Fruit fly (Drosophila melanogaster): ENCODE results near the gene CG5199.

The CG5199 gene

DNA sequence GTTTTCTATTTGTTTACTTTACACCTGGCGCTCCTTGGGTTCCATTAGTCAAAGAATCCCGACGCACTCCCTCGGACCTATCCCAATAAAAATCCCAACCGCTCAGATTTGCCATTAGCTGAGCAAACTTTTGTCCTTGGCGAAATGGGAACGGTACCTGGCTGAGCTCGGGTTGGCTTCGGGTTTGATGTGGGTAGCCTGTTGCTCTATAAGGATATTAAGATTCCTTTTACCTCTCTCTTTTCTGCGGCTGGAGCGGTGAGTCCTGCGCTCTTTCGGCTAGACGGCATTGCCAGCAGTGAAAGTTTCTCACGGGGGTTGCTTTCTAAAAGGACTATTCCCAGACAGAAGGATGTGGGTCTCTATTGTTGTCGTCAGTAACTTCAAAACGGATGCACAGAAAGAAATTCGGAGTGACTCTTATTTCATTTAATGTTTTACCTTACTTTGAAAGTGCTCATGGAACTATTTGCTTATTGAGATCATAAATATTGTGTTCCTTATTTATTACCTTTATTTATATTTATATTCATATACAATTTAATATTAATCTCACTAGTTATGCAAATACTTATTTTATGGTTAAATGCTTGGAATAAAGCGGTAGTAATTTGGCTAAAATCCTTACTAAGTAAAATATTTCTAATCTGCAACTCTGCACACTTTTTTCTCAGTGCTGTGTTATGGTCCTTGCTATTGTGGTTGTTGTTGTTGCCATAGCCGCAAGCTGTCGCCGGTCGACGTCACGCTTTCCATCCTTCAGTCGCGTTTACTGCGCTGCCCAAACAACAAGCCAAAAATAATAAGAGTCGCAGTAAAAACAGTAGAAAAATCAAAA lies 10.8 kb downstream of the CG5199 start, which contains the start of gene CG5910 (continued):
- TF ChIP-seq CG12071 (GFP tag; optimal IDR thresholded peaks at IDR 0.05), result no peak
- TF ChIP-seq Atf6 (GFP tag; IDR thresholded peaks at IDR 0.05), result peak; percentile 78
- TF ChIP-seq Bgb (GFP tag; IDR thresholded peaks at IDR 0.05; ENCODE audit: partially characterized antibody), result no peak
- no peak for TF ChIP-seq Blimp-1 (GFP tag; optimal IDR thresholded peaks at IDR 0.05)
- TF ChIP-seq CG11560 (tag; IDR thresholded peaks at IDR 0.05), result peak; percentile 72; the same call in 2 of the 3 replicates
- peak; percentile 34 for TF ChIP-seq slp2 (GFP tag; optimal IDR thresholded peaks at IDR 0.05)
- no peak for TF ChIP-seq kni (GFP tag; optimal IDR thresholded peaks at IDR 0.05)
- peak; percentile 37 for TF ChIP-seq trh (GFP tag; optimal IDR thresholded peaks at IDR 0.05)
- TF ChIP-seq CG2889 (GFP tag; IDR thresholded peaks at IDR 0.05), result 0 out of 3 replicates have a peak, but pooled peaks have one; percentile 56
- TF ChIP-seq stc (GFP tag; IDR thresholded peaks at IDR 0.05), result peak; percentile 78
- peak; percentile 52; the same call in 1 of the 3 replicates for TF ChIP-seq ase (GFP tag; IDR thresholded peaks at IDR 0.05)
- peak; percentile 35 for TF ChIP-seq CG10462 (GFP tag; optimal IDR thresholded peaks at IDR 0.05)
- no peak for TF ChIP-seq tll (GFP tag; optimal IDR thresholded peaks at IDR 0.05)
- peak; percentile 79 for TF ChIP-seq fd3F (GFP tag; optimal IDR thresholded peaks at IDR 0.05)
- no peak for TF ChIP-seq Dip3 (GFP tag; optimal IDR thresholded peaks at IDR 0.05)
- TF ChIP-seq pan (optimal IDR thresholded peaks at IDR 0.05), result no peak
- TF ChIP-seq pan (GFP tag; optimal IDR thresholded peaks at IDR 0.05 in 1 of 2, IDR thresholded peaks at IDR 0.05 in 1 of 2), result peak in 1 of 2 experiments; percentile 73
- TF ChIP-seq gro (GFP tag; optimal IDR thresholded peaks at IDR 0.05), result no peak
- TF ChIP-seq CG34422 (GFP tag; IDR thresholded peaks at IDR 0.05), result peak; percentile 24; the same call in 1 of the 3 replicates
- TF ChIP-seq emc (GFP tag; optimal IDR thresholded peaks at IDR 0.05), result no peak
- peak; percentile 84 for TF ChIP-seq CG15696 (tag; optimal IDR thresholded peaks at IDR 0.05)
- TF ChIP-seq Opbp (GFP tag; IDR thresholded peaks at IDR 0.05; ENCODE audit: partially characterized antibody), result no peak
- peak; percentile 67 for TF ChIP-seq CG12942 (GFP tag; optimal IDR thresholded peaks at IDR 0.05)
- TF ChIP-seq CoRest (tag; optimal IDR thresholded peaks at IDR 0.05), result peak; percentile 95
- peak; percentile 43 for TF ChIP-seq CG10959 (GFP tag; IDR thresholded peaks at IDR 0.05)
- TF ChIP-seq CG17359 (tag; optimal IDR thresholded peaks at IDR 0.05), result peak; percentile 88
- TF ChIP-seq her (GFP tag; optimal IDR thresholded peaks at IDR 0.05), result no peak
- TF ChIP-seq CG11085 (GFP tag; IDR thresholded peaks at IDR 0.05), result peak; percentile 64
- no peak for TF ChIP-seq aop (GFP tag; IDR thresholded peaks at IDR 0.05)
- TF ChIP-seq chinmo (GFP tag; IDR thresholded peaks at IDR 0.05; ENCODE audit: partially characterized antibody), result no peak
- TF ChIP-seq h (optimal IDR thresholded peaks at IDR 0.05), result no peak
- TF ChIP-seq Eip74EF (GFP tag; optimal IDR thresholded peaks at IDR 0.05), result peak in 1 of 2 experiments; percentile 90
- peak; percentile 71; the same call in 1 of the 2 replicates for TF ChIP-seq ranshi (GFP tag; IDR thresholded peaks at IDR 0.05)
- TF ChIP-seq chm (GFP tag; IDR thresholded peaks at IDR 0.05), result peak; percentile 55
- TF ChIP-seq ro (GFP tag; IDR thresholded peaks at IDR 0.05), result peak; percentile 68; the same call in 1 of the 2 replicates
- TF ChIP-seq Dref (GFP tag; IDR thresholded peaks at IDR 0.05), result no peak
- TF ChIP-seq luna (GFP tag; optimal IDR thresholded peaks at IDR 0.05), result no peak
- peak; percentile 76 for TF ChIP-seq ttk (GFP tag; IDR thresholded peaks at IDR 0.05)
- no peak for TF ChIP-seq Dll (GFP tag; IDR thresholded peaks at IDR 0.05; ENCODE audit: partially characterized antibody)
- TF ChIP-seq CG9876 (GFP tag; optimal IDR thresholded peaks at IDR 0.05), result no peak
- peak; percentile 67 for TF ChIP-seq Taf1 (GFP tag; IDR thresholded peaks at IDR 0.05)
- peak; percentile 94 for TF ChIP-seq Hmr (GFP tag; optimal IDR thresholded peaks at IDR 0.05)
- TF ChIP-seq sd (tag; optimal IDR thresholded peaks at IDR 0.05), result peak; percentile 51
- TF ChIP-seq Doc2 (GFP tag; IDR thresholded peaks at IDR 0.05), result no peak
- TF ChIP-seq Xrp1 (GFP tag; IDR thresholded peaks at IDR 0.05), result peak; percentile 84
- TF ChIP-seq CG7271 (tag; optimal IDR thresholded peaks at IDR 0.05), result peak; percentile 57
- TF ChIP-seq CG15479 (GFP tag; optimal IDR thresholded peaks at IDR 0.05), result no peak
- peak; percentile 35 for TF ChIP-seq CG17802 (tag; optimal IDR thresholded peaks at IDR 0.05)
- peak; percentile 36; the same call in 1 of the 3 replicates for TF ChIP-seq H15 (GFP tag; IDR thresholded peaks at IDR 0.05)
